Fruit fly (Drosophila melanogaster): ENCODE measurements around the gene CG4653.

dm6 chrX:16744345-16744744, 40.5 kb downstream of the CG4653 start:
- no peak for TF ChIP-seq Myc (optimal IDR thresholded peaks at IDR 0.05)
- TF ChIP-seq Sin3A (optimal IDR thresholded peaks at IDR 0.05) = no peak

Measured in Kc167 (cell line).